Fruit fly (Drosophila melanogaster) whole organism, wandering third instar larva: Measurements from ENCODE around the gene pzg.

Experiments
- Abd-B ChIP-seq: fragments of >200 bp; optimal IDR thresholded peaks from 2 replicates; lab custom pipeline; 2017; ENCODE audit warnings: missing biosample characterization, missing genetic modification characterization
- CG9705 ChIP-seq: fragments of 200-800 bp; sonication (Bioruptor generic); optimal IDR thresholded peaks from 2 replicates; lab custom pipeline; 2018; ENCODE audit warnings: missing biosample characterization, mild to moderate bottlenecking, missing genetic modification characterization
- Dfd ChIP-seq: fragments of >200 bp; optimal IDR thresholded peaks from 2 replicates; lab custom pipeline; 2017; ENCODE audit warnings: missing biosample characterization, missing genetic modification characterization
- HLH106 ChIP-seq: fragments of 200-800 bp; optimal IDR thresholded peaks from 3 replicates; lab custom pipeline; 2019; ENCODE audit warnings: missing biosample characterization, mild to moderate bottlenecking, missing genetic modification characterization, moderate library complexity
- Hr78 ChIP-seq: fragments of >200 bp; optimal IDR thresholded peaks from 2 replicates; lab custom pipeline; 2017; ENCODE audit warnings: missing biosample characterization, missing genetic modification characterization
- Hr83 ChIP-seq: fragments of 200-300 bp; sonication (Bioruptor generic); optimal IDR thresholded peaks from 2 replicates; lab custom pipeline; 2016; ENCODE audit warnings: missing biosample characterization, mild to moderate bottlenecking, missing genetic modification characterization, moderate library complexity; ENCODE audit not compliant: poor library complexity, severe bottlenecking
- Mio ChIP-seq: sonication (Bioruptor generic); optimal IDR thresholded peaks from 2 replicates; lab custom pipeline; 2016; ENCODE audit warnings: missing biosample characterization, missing genetic modification characterization
- OdsH ChIP-seq: fragments of 200-800 bp; sonication (Bioruptor generic); optimal IDR thresholded peaks from 2 replicates; lab custom pipeline; 2016; ENCODE audit warnings: missing biosample characterization, mild to moderate bottlenecking, missing genetic modification characterization
- brk ChIP-seq: fragments of 200-800 bp; sonication (Bioruptor generic); optimal IDR thresholded peaks from 2 replicates; lab custom pipeline; 2016; ENCODE audit warnings: missing biosample characterization, mild to moderate bottlenecking, missing genetic modification characterization
- jim ChIP-seq: fragments of 175-275, 200-325 bp; sonication (Bioruptor generic); optimal IDR thresholded peaks from 2 replicates; lab custom pipeline; 2016; ENCODE audit warnings: missing biosample characterization, mild to moderate bottlenecking, missing genetic modification characterization
- psq ChIP-seq: fragments of 200-800 bp; sonication (Bioruptor generic); optimal IDR thresholded peaks from 3 replicates; lab custom pipeline; 2017; ENCODE audit warnings: missing biosample characterization, mild to moderate bottlenecking, missing genetic modification characterization, moderate library complexity
- rgr ChIP-seq: fragments of 200-800 bp; sonication (Bioruptor generic); optimal IDR thresholded peaks from 3 replicates; lab custom pipeline; 2016; ENCODE audit warnings: missing biosample characterization, mild to moderate bottlenecking, missing genetic modification characterization

DNA sequence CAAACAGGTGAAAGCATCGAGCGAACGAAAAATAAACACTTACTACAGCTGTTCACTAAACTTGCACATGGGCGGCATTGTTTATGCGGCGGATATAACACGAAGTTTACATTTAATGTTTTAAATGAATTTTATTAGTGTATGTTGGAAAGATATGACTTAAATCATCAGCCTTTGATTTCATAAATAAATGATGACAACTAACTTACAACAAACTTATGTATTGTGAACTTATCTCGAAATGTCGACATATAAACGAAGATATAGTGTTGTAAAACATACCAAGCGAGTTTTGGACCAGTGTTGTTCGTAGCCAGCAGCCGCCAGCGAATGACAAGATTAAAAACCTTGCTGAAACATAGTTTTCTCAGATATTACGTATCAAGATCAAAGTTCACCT is 18.5 kb downstream of the pzg start, which contains the start of the genes CG11309 and CG7632:
- TF ChIP-seq Dfd (peak; percentile 52), rgr (GFP tag; lab: Kevin White, UChicago) (peak; percentile 100), Abd-B (GFP tag; lab: Kevin White, UChicago) (no peak), Hr78 (GFP tag; lab: Kevin White, UChicago) (no peak), psq (GFP tag; lab: Kevin White, UChicago) (peak; percentile 98), HLH106 (tag; lab: Kevin White, UChicago) (peak; percentile 100), jim (GFP tag; lab: Kevin White, UChicago) (no peak), Hr83 (peak; percentile 98), OdsH (peak; percentile 100), Mio (peak; percentile 94), CG9705 (peak; percentile 100), brk (peak; percentile 99)
